Worm (Caenorhabditis elegans): ENCODE results near the gene ttc-39B.

ttc-39B gene

DNA sequence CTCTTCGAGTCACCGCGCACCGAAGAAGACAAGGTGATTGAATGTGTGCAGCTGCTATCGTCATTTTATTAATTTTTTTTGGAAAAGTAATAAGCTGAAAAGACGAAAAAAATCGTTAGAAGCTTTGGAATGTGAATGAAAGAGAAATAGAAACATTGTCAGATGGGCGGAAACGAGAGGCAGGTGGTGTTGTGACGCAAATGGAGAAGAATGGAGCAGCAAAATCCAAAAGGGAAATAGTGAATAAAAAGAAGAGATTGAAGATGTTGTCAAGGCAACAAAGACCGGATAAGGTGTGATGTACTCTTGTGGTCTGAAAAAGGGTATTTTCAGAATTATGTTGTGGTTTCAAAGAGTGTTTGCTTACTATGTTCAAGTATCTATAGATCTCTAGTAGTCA lies 8.7 kb upstream of the ttc-39B start:
- TF ChIP-seq aha-1 (tag) (peak; percentile 75), nhr-76 (tag; optimal IDR thresholded peaks at IDR 0.05) (no peak), unc-62 (GFP tag; optimal IDR thresholded peaks at IDR 0.05 in 1 of 2) (peak in 1 of 2 experiments; percentile 23), unc-62 (tag; optimal IDR thresholded peaks at IDR 0.05) (no peak)

DNA sequence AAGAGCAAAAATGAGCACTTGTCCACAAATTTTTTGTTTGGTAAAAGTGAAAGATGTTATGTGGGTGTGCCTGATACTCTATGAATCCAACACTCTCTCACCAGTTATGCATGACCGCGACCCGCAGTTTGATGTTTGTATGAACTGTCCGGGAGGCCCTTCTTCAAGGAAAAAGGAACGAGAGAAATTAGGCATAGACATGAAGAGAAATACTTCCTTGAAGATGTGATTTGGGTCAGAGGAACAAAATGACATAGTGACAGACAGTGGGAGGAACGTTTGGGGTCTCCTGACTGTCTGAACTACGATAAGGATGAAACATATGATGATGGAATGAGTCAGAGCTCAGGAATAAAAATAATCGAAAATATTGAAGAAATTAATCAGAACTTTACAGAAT lies 7.3 kb upstream of the ttc-39B start:
- no peak for TF ChIP-seq dve-1 (tag; optimal IDR thresholded peaks at IDR 0.05; ENCODE audit: insufficient read depth)
- peak; percentile 19 for TF ChIP-seq hlh-11 (tag; optimal IDR thresholded peaks at IDR 0.05)
- peak; percentile 96 for TF ChIP-seq aha-1 (tag)
- peak; percentile 63 for TF ChIP-seq hlh-30 (tag; optimal IDR thresholded peaks at IDR 0.05; ENCODE audit: insufficient read depth)

DNA sequence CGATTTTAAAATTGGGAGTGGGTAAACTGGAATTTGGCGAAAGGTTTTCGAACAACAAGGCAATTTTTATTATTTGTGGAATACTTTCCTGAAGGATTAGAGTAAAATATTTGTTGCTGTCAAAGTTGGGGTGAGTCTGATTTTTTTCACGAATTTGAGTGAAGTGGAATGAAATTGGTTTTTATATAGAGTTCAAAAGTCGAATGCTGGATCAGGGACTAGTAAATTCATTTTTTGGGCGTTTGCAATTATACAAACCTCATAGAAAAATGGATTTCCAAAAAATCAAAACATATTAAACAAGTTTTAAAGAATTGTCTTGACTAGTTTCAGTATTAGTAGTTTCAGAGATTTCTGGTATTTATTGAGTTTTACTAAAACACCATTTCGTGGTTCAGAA lies 6.2 kb upstream of the ttc-39B start, which contains the start of gene C32D5.7:
TSS of gene C32D5.7 (minus strand) at position 101 of the 400 bp plus-strand sequence.
- TF ChIP-seq hif-1 (tag; optimal IDR thresholded peaks at IDR 0.05) (no peak), fos-1 (tag; optimal IDR thresholded peaks at IDR 0.05) (no peak), ceh-32 (tag; optimal IDR thresholded peaks at IDR 0.05; ENCODE audit: poor library complexity) (no peak), ceh-28 (tag; optimal IDR thresholded peaks at IDR 0.05) (no peak), attf-4 (tag; optimal IDR thresholded peaks at IDR 0.05) (no peak), nhr-48 (tag; optimal IDR thresholded peaks at IDR 0.05) (no peak), dve-1 (tag; optimal IDR thresholded peaks at IDR 0.05; ENCODE audit: insufficient read depth) (no peak), nhr-6 (tag; optimal IDR thresholded peaks at IDR 0.05) (no peak), nhr-11 (tag; optimal IDR thresholded peaks at IDR 0.05) (no peak), nhr-28 (tag; optimal IDR thresholded peaks at IDR 0.05) (no peak), hmg-1.1 (GFP tag; IDR thresholded peaks at IDR 0.05) (no peak), daf-19 (GFP tag; conservative IDR thresholded peaks at IDR 0.05) (no peak), lsy-2 (tag; optimal IDR thresholded peaks at IDR 0.05) (no peak)

DNA sequence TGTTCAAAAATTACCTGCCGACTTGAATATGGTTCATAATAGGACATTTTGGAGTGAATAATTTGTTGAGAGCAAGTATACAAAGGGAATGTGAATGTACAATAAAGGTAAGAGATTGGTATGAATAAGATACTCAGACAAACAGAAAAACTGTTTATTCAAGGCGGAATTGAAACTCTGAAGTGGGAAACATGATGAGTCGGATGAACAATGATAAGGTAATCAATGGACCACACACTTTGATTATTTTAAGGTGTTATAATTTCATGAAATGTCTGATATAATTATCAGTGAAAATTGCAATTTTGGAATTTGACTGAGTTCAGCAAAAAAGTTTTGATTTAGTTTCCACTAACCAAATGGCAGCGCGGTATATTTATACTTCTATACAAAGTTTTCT lies 5.7 kb upstream of the ttc-39B start:
- no peak for TF ChIP-seq T26A8.4 (GFP tag; IDR thresholded peaks at IDR 0.05)
- TF ChIP-seq pqm-1 (tag; optimal IDR thresholded peaks at IDR 0.05): peak; percentile 51
- TF ChIP-seq F49E8.2 (tag; optimal IDR thresholded peaks at IDR 0.05; ENCODE audit: borderline replicate concordance): no peak
- peak; percentile 33 for TF ChIP-seq dve-1 (tag; optimal IDR thresholded peaks at IDR 0.05; ENCODE audit: insufficient read depth)
- no peak for TF ChIP-seq rbr-2 (tag; optimal IDR thresholded peaks at IDR 0.05)
- TF ChIP-seq lsy-2 (tag; optimal IDR thresholded peaks at IDR 0.05): peak in 1 of 2 experiments; percentile 11
- no peak for TF ChIP-seq daf-16 (GFP tag; optimal IDR thresholded peaks at IDR 0.05)
- peak; percentile 59 for TF ChIP-seq daf-16 (tag; optimal IDR thresholded peaks at IDR 0.05)
- no peak for TF ChIP-seq sdz-12 (GFP tag; optimal IDR thresholded peaks at IDR 0.05)
- no peak for TF ChIP-seq lir-3 (tag; optimal IDR thresholded peaks at IDR 0.05)
- no peak for TF ChIP-seq ceh-20 (GFP tag; IDR thresholded peaks at IDR 0.05)
- no peak for TF ChIP-seq ceh-32 (tag; optimal IDR thresholded peaks at IDR 0.05; ENCODE audit: poor library complexity)
- TF ChIP-seq mes-2 (tag; optimal IDR thresholded peaks at IDR 0.05; ENCODE audit: poor library complexity, severe bottlenecking): no peak
- TF ChIP-seq mdl-1 (tag; optimal IDR thresholded peaks at IDR 0.05): no peak
- TF ChIP-seq daf-8 (GFP tag; IDR thresholded peaks at IDR 0.05): no peak
- TF ChIP-seq zip-2 (tag; optimal IDR thresholded peaks at IDR 0.05): no peak
- peak; percentile 74 for TF ChIP-seq aha-1 (tag)
- no peak for TF ChIP-seq F26F4.8 (GFP tag; conservative IDR thresholded peaks at IDR 0.05)
- TF ChIP-seq Y75B8A.6 (GFP tag; IDR thresholded peaks at IDR 0.05): no peak
- no peak for TF ChIP-seq php-3 (GFP tag; IDR thresholded peaks at IDR 0.05)
- TF ChIP-seq madf-9 (GFP tag; conservative IDR thresholded peaks at IDR 0.05): no peak
- TF ChIP-seq spr-1 (tag; optimal IDR thresholded peaks at IDR 0.05): no peak
- no peak for TF ChIP-seq mep-1 (tag; optimal IDR thresholded peaks at IDR 0.05)
- no peak for TF ChIP-seq spr-3 (GFP tag; optimal IDR thresholded peaks at IDR 0.05)
- no peak for TF ChIP-seq mdt-29 (GFP tag; IDR thresholded peaks at IDR 0.05)
- no peak for TF ChIP-seq aly-2 (tag; optimal IDR thresholded peaks at IDR 0.05)
- TF ChIP-seq set-16 (GFP tag; IDR thresholded peaks at IDR 0.05): no peak
- TF ChIP-seq vab-7 (GFP tag; IDR thresholded peaks at IDR 0.05): no peak
- TF ChIP-seq nhr-11 (tag; optimal IDR thresholded peaks at IDR 0.05): no peak
